Fruit fly (Drosophila melanogaster) whole organism, embryonic: ENCODE results near the gene gogo.

Source experiments
- Atf6 ChIP-seq: fragments of 200-800 bp; sonication (Bioruptor generic); IDR thresholded peaks from 2 replicates; pipeline ENCODE4 v1.3.6; 2022; ENCODE audit warnings: missing biosample characterization, missing genetic modification characterization
- Bdp1 ChIP-seq: fragments of 200-800 bp; sonication (Bioruptor generic); optimal IDR thresholded peaks from 3 replicates; lab custom pipeline; 2016; ENCODE audit warnings: missing biosample characterization, missing genetic modification characterization
- Bteb2 ChIP-seq: fragments of 200-800 bp; sonication (Bioruptor generic); optimal IDR thresholded peaks from 2 replicates; lab custom pipeline; 2016; ENCODE audit warnings: missing biosample characterization, missing genetic modification characterization
- CG10462 ChIP-seq: fragments of 200-800 bp; sonication (Bioruptor generic); optimal IDR thresholded peaks from 2 replicates; lab custom pipeline; 2016; ENCODE audit warnings: missing biosample characterization, missing genetic modification characterization
- CG11093 ChIP-seq: fragments of 200-800 bp; sonication (Bioruptor generic); IDR thresholded peaks from 3 replicates; pipeline ENCODE4 v1.3.6; 2022; ENCODE audit warnings: missing biosample characterization, missing genetic modification characterization
- CG12104 ChIP-seq: fragments of 200-800 bp; sonication (Bioruptor generic); optimal IDR thresholded peaks from 3 replicates; lab custom pipeline; 2016; ENCODE audit warnings: missing biosample characterization, missing genetic modification characterization
- CG12155 ChIP-seq: fragments of 200-800 bp; sonication (Bioruptor generic); optimal IDR thresholded peaks from 3 replicates; lab custom pipeline; 2016; ENCODE audit warnings: missing biosample characterization, missing genetic modification characterization
- CG12942 ChIP-seq: fragments of 200-800 bp; sonication (Bioruptor generic); optimal IDR thresholded peaks from 3 replicates; lab custom pipeline; 2016; ENCODE audit warnings: missing biosample characterization, missing genetic modification characterization
- CG13287 ChIP-seq: fragments of 200-800 bp; sonication (Bioruptor generic); IDR thresholded peaks from 2 replicates; pipeline ENCODE4 v1.3.6; 2022; ENCODE audit warnings: missing biosample characterization, missing genetic modification characterization; ENCODE audit not compliant: partially characterized antibody
- CG14014 ChIP-seq: fragments of 200-800 bp; sonication (Bioruptor generic); IDR thresholded peaks from 2 replicates; pipeline ENCODE4 v1.3.6; 2022; ENCODE audit warnings: missing biosample characterization, missing genetic modification characterization
- CG15514 ChIP-seq: fragments of 200-800 bp; sonication (Bioruptor generic); optimal IDR thresholded peaks from 3 replicates; lab custom pipeline; 2017; ENCODE audit warnings: missing biosample characterization, missing genetic modification characterization, mild to moderate bottlenecking, moderate library complexity, missing genetic modification reagents
- CG15696 ChIP-seq: fragments of 200-800 bp; sonication (Bioruptor generic); optimal IDR thresholded peaks from 2 replicates; lab custom pipeline; 2019; ENCODE audit warnings: missing biosample characterization, mild to moderate bottlenecking, missing genetic modification characterization, moderate library complexity
- CG17361 ChIP-seq: fragments of 200-800 bp; sonication (Bioruptor generic); IDR thresholded peaks from 3 replicates; pipeline ENCODE4 v1.3.6; 2022; ENCODE audit warnings: missing biosample characterization, missing genetic modification characterization
- CG1792 ChIP-seq: fragments of 200-800 bp; sonication (Bioruptor generic); optimal IDR thresholded peaks from 2 replicates; lab custom pipeline; 2016; ENCODE audit warnings: missing biosample characterization, missing genetic modification characterization
- CG18764 ChIP-seq: fragments of 200-800 bp; sonication (Bioruptor generic); optimal IDR thresholded peaks from 3 replicates; lab custom pipeline; 2016; ENCODE audit warnings: missing biosample characterization, missing genetic modification characterization
- CG31224 ChIP-seq: fragments of 200-800 bp; sonication (Bioruptor generic); IDR thresholded peaks from 2 replicates; pipeline ENCODE4 v1.3.6; 2022; ENCODE audit warnings: missing biosample characterization, missing genetic modification characterization
- CG33557 ChIP-seq: fragments of 200-800 bp; sonication (Bioruptor generic); optimal IDR thresholded peaks from 2 replicates; lab custom pipeline; 2019; ENCODE audit warnings: missing biosample characterization, mild to moderate bottlenecking, missing genetic modification characterization, moderate library complexity
- CG3407 ChIP-seq: fragments of 200-800 bp; sonication (Bioruptor generic); optimal IDR thresholded peaks from 2 replicates; lab custom pipeline; 2018; ENCODE audit warnings: missing biosample characterization, mild to moderate bottlenecking, missing genetic modification characterization
- CG3995 ChIP-seq: fragments of 200-800 bp; sonication (Bioruptor generic); optimal IDR thresholded peaks from 3 replicates; lab custom pipeline; 2016; ENCODE audit warnings: missing biosample characterization, missing genetic modification characterization
- CG42726 ChIP-seq: fragments of 200-800 bp; sonication (Bioruptor generic); IDR thresholded peaks from 2 replicates; pipeline ENCODE4 v1.3.6; 2022; ENCODE audit warnings: missing biosample characterization, missing genetic modification characterization; ENCODE audit not compliant: partially characterized antibody
- CG4404 ChIP-seq: fragments of 200-800 bp; sonication (Bioruptor generic); IDR thresholded peaks from 2 replicates; pipeline ENCODE4 v1.3.6; 2022; ENCODE audit warnings: missing biosample characterization, missing genetic modification characterization
- CG4617 ChIP-seq: fragments of 200-800 bp; sonication (Bioruptor generic); optimal IDR thresholded peaks from 3 replicates; lab custom pipeline; 2016; ENCODE audit warnings: missing biosample characterization, missing genetic modification characterization, borderline replicate concordance
- CG4854 ChIP-seq: fragments of 200-800 bp; sonication (Bioruptor generic); optimal IDR thresholded peaks from 2 replicates; lab custom pipeline; 2016; ENCODE audit warnings: missing biosample characterization, missing genetic modification characterization, inconsistent platforms
- CG5953 ChIP-seq: fragments of 200-800 bp; sonication (Bioruptor generic); IDR thresholded peaks from 2 replicates; pipeline ENCODE4 v1.3.6; 2022; ENCODE audit warnings: missing biosample characterization, missing genetic modification characterization
- CG7786 ChIP-seq: fragments of 200-800 bp; sonication (Bioruptor generic); optimal IDR thresholded peaks from 2 replicates; lab custom pipeline; 2016; ENCODE audit warnings: missing biosample characterization, missing genetic modification characterization
- H15 ChIP-seq: fragments of 200-800 bp; sonication (Bioruptor generic); IDR thresholded peaks from 3 replicates; pipeline ENCODE4 v1.3.6; 2022; ENCODE audit warnings: missing biosample characterization, missing genetic modification characterization
- H2.0 ChIP-seq: fragments of 200-800 bp; sonication (Bioruptor generic); IDR thresholded peaks from 2 replicates; pipeline ENCODE4 v1.3.6; 2022; ENCODE audit warnings: missing biosample characterization, missing genetic modification characterization
- Mad ChIP-seq: fragments of 200-800 bp; sonication (Bioruptor generic); optimal IDR thresholded peaks from 2 replicates; lab custom pipeline; 2016; ENCODE audit warnings: missing biosample characterization, missing genetic modification characterization
- Meics ChIP-seq: fragments of 200-800 bp; sonication (Bioruptor generic); optimal IDR thresholded peaks from 2 replicates; lab custom pipeline; 2017; ENCODE audit warnings: missing biosample characterization, mild to moderate bottlenecking, missing genetic modification characterization
- Side ChIP-seq: fragments of 200-800 bp; sonication (Bioruptor generic); optimal IDR thresholded peaks from 2 replicates; lab custom pipeline; 2016; ENCODE audit warnings: missing biosample characterization, missing genetic modification characterization
- Sin3A ChIP-seq: fragments of >200 bp; optimal IDR thresholded peaks from 2 replicates; lab custom pipeline; 2018
- Sox102F ChIP-seq: fragments of 200-800 bp; sonication (Bioruptor generic); optimal IDR thresholded peaks from 2 replicates; lab custom pipeline; 2018; ENCODE audit warnings: missing biosample characterization, mild to moderate bottlenecking, missing genetic modification characterization, moderate library complexity
- YL-1 ChIP-seq: fragments of 200-800 bp; sonication (Bioruptor generic); optimal IDR thresholded peaks from 3 replicates; lab custom pipeline; 2017; ENCODE audit warnings: missing biosample characterization, mild to moderate bottlenecking, missing genetic modification characterization
- ap ChIP-seq: fragments of 200-800 bp; sonication (Bioruptor generic); IDR thresholded peaks from 2 replicates; pipeline ENCODE4 v1.3.6; 2022; ENCODE audit warnings: missing biosample characterization, missing genetic modification characterization
- ash1 ChIP-seq: fragments of 200-800 bp; sonication (Bioruptor generic); optimal IDR thresholded peaks from 2 replicates; lab custom pipeline; 2018; ENCODE audit warnings: missing biosample characterization, mild to moderate bottlenecking, missing genetic modification characterization
- az2 ChIP-seq: fragments of 200-800 bp; sonication (Bioruptor generic); optimal IDR thresholded peaks from 3 replicates; lab custom pipeline; 2016; ENCODE audit warnings: missing biosample characterization, missing genetic modification characterization
- chm ChIP-seq: fragments of 200-800 bp; sonication (Bioruptor generic); IDR thresholded peaks from 2 replicates; pipeline ENCODE4 v1.3.6; 2022; ENCODE audit warnings: missing biosample characterization, missing genetic modification characterization
- croc ChIP-seq: fragments of 200-800 bp; sonication (Bioruptor generic); conservative IDR thresholded peaks from 3 replicates; pipeline ENCODE4 v1.3.6; 2022; ENCODE audit warnings: missing biosample characterization, missing genetic modification characterization
- eve ChIP-seq, 2 experiments: fragments of >200 bp; optimal IDR thresholded peaks; 2 replicates each; lab custom pipeline; 2017; ENCODE audit warnings: missing biosample characterization in 2 of 2, missing genetic modification characterization in 2 of 2
- ewg ChIP-seq: fragments of 200-800 bp; sonication (Bioruptor generic); optimal IDR thresholded peaks from 3 replicates; lab custom pipeline; 2017; ENCODE audit warnings: mild to moderate bottlenecking, missing biosample characterization, missing genetic modification reagents, missing genetic modification characterization
- fd96Cb ChIP-seq: fragments of 200-800 bp; sonication (Bioruptor generic); optimal IDR thresholded peaks from 2 replicates; lab custom pipeline; 2018; ENCODE audit warnings: missing biosample characterization, mild to moderate bottlenecking, missing genetic modification characterization, moderate library complexity
- lbe ChIP-seq: fragments of 200-800 bp; sonication (Bioruptor generic); optimal IDR thresholded peaks from 2 replicates; lab custom pipeline; 2016; ENCODE audit warnings: missing biosample characterization, mild to moderate bottlenecking, missing genetic modification characterization
- luna ChIP-seq: fragments of 200-800 bp; sonication (Bioruptor generic); optimal IDR thresholded peaks from 2 replicates; lab custom pipeline; 2016; ENCODE audit warnings: missing biosample characterization, missing genetic modification characterization
- otp ChIP-seq: fragments of 200-800 bp; sonication (Bioruptor generic); IDR thresholded peaks from 3 replicates; pipeline ENCODE4, ENCODE4 v1.3.6; 2022; ENCODE audit warnings: missing biosample characterization, missing genetic modification characterization
- pnt ChIP-seq: fragments of 200-800 bp; sonication (Bioruptor generic); optimal IDR thresholded peaks from 3 replicates; lab custom pipeline; 2016; ENCODE audit warnings: missing biosample characterization, missing genetic modification characterization
- salm ChIP-seq: fragments of 200-800 bp; sonication (Bioruptor generic); optimal IDR thresholded peaks from 2 replicates; lab custom pipeline; 2018; ENCODE audit warnings: missing biosample characterization, mild to moderate bottlenecking, missing genetic modification characterization
- slp2 ChIP-seq: fragments of 200-800 bp; sonication (Bioruptor generic); optimal IDR thresholded peaks from 2 replicates; lab custom pipeline; 2016; ENCODE audit warnings: missing biosample characterization, missing genetic modification characterization
- sqz ChIP-seq: fragments of 200-800 bp; sonication (Bioruptor generic); optimal IDR thresholded peaks from 3 replicates; lab custom pipeline; 2018; ENCODE audit warnings: missing biosample characterization, mild to moderate bottlenecking, missing genetic modification characterization
- stwl ChIP-seq: fragments of 200-800 bp; sonication (Bioruptor generic); optimal IDR thresholded peaks from 3 replicates; lab custom pipeline; 2018; ENCODE audit warnings: missing biosample characterization, mild to moderate bottlenecking, missing genetic modification characterization, moderate library complexity

gogo gene

DNA sequence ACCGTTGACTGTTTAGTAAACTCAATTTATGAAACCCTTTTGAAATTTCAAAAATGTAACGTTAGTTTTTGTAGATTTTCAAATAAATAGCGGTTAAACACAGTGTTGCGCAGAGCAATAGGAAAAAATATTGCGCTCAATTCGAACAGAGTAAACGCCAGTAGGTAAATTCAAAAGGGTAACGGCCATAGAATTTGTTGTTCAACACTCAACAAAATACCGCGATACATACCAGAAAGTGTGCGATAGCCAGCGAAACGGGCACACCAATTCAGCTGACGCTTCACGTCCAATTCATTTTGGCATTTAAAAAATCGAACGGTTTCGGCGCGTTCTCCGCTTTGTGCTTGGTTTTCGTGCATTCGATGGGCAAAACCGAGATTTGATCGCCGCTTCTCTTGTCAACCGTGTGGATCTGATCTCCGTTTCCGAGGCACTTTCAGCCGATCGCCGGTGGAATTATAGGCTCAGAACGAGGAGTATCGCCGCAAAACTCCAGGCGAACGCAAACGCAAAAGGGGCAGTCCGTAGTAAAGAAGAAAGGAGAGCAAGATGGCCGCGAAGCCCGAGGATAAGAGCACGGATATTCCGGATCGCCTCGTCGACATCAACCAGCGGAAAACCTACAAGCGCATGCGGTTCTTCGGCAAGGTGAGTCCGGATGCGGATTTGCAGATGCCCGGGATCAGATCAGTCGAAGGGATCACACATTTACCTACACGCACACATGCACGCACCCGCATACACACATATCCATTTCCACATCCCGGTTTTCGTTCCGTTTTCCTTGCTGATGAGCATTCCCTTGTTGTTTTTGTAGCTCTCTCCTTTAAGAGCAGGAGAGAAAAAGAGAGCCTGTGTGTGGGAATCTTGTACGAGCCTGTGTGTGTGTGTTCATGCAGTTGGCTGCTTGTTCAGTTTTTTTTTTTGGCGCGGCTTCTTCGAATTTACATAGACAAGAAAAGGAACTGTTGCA, 15.1 kb upstream of the gogo start (continued):
- TF ChIP-seq CG4404 (GFP tag; lab: Robert Waterston, UW) (0 out of 2 replicates have a peak, but pooled peaks have one; percentile 9), CG7786 (GFP tag; lab: Kevin White, UChicago) (peak; percentile 58), Atf6 (GFP tag; lab: Robert Waterston, UW) (no peak), CG4854 (GFP tag; lab: Kevin White, UChicago) (peak; percentile 38), CG3995 (peak; percentile 55), slp2 (GFP tag; lab: Kevin White, UChicago) (peak; percentile 34), H15 (GFP tag; lab: Robert Waterston, UW) (peak; percentile 31; the same call in 1 of the 3 replicates), CG18764 (GFP tag; lab: Kevin White, UChicago) (peak; percentile 20), CG12155 (GFP tag; lab: Kevin White, UChicago) (peak; percentile 39), az2 (GFP tag; lab: Kevin White, UChicago) (peak; percentile 12), Mad (peak; percentile 66), fd96Cb (tag; lab: Kevin White, UChicago) (no peak), CG1792 (peak; percentile 66), Bdp1 (GFP tag; lab: Kevin White, UChicago) (peak; percentile 0), Sin3A (lab: Kevin White, UChicago) (peak; percentile 92), ap (GFP tag; lab: Robert Waterston, UW) (no peak), Side (GFP tag; lab: Kevin White, UChicago) (peak; percentile 40), luna (GFP tag; lab: Kevin White, UChicago) (peak; percentile 30), CG15514 (GFP tag; lab: Kevin White, UChicago) (peak; percentile 88), CG14014 (GFP tag; lab: Robert Waterston, UW) (0 out of 2 replicates have a peak, but pooled peaks have one; percentile 14), CG12104 (no peak), CG12942 (GFP tag; lab: Kevin White, UChicago) (peak; percentile 43), YL-1 (GFP tag; lab: Kevin White, UChicago) (peak; percentile 45), salm (tag; lab: Kevin White, UChicago) (no peak), CG10462 (GFP tag; lab: Kevin White, UChicago) (no peak), CG31224 (GFP tag; lab: Robert Waterston, UW) (no peak), CG11093 (no peak), CG33557 (GFP tag; lab: Kevin White, UChicago) (no peak), H2.0 (GFP tag; lab: Robert Waterston, UW) (no peak), eve (GFP tag; optimal IDR thresholded peaks at IDR 0.05; lab: Kevin White, UChicago) (no peak), CG13287 (GFP tag; lab: Robert Waterston, UW) (peak; percentile 91), ewg (peak; percentile 37), pnt (GFP tag; lab: Kevin White, UChicago) (no peak), Sox102F (GFP tag; lab: Kevin White, UChicago) (no peak), chm (no peak), CG5953 (GFP tag; lab: Robert Waterston, UW) (no peak), sqz (no peak), ash1 (GFP tag; lab: Kevin White, UChicago) (no peak), stwl (tag; lab: Kevin White, UChicago) (peak; percentile 99), CG15696 (tag; lab: Kevin White, UChicago) (no peak), otp (GFP tag; lab: Robert Waterston, UW) (no peak), Bteb2 (GFP tag; lab: Kevin White, UChicago) (peak; percentile 48), CG42726 (GFP tag; lab: Robert Waterston, UW) (peak; percentile 87), croc (no peak), CG17361 (GFP tag; lab: Robert Waterston, UW) (0 out of 3 replicates have a peak, but pooled peaks have one; percentile 33), CG4617 (GFP tag; lab: Kevin White, UChicago) (peak; percentile 28), CG3407 (GFP tag; lab: Kevin White, UChicago) (no peak), lbe (peak; percentile 1), Meics (peak; percentile 5)
